Worm (Caenorhabditis elegans): Measurements from ENCODE around the gene Y47D7A.18.

ce11 chrV:4435411-4435981 lies 18.9 kb upstream of the Y47D7A.18 start, which contains the start of gene Y47D7A.13:
- TF ChIP-seq C38D4.7 (GFP tag; optimal IDR thresholded peaks at IDR 0.05) (no peak), ets-4 (tag; optimal IDR thresholded peaks at IDR 0.05) (no peak), nfya-1 (tag; optimal IDR thresholded peaks at IDR 0.05) (no peak), ceh-30 (tag; optimal IDR thresholded peaks at IDR 0.05) (no peak), unc-55 (GFP tag; optimal IDR thresholded peaks at IDR 0.05) (no peak), tbx-2 (tag; optimal IDR thresholded peaks at IDR 0.05) (no peak), ceh-19 (GFP tag; optimal IDR thresholded peaks at IDR 0.05) (no peak), F13H6.1 (tag; optimal IDR thresholded peaks at IDR 0.05) (no peak), ama-1 (optimal IDR thresholded peaks at IDR 0.05) (no peak), elt-2 (tag; optimal IDR thresholded peaks at IDR 0.05) (no peak), pros-1 (tag; optimal IDR thresholded peaks at IDR 0.05) (no peak), pqm-1 (tag; optimal IDR thresholded peaks at IDR 0.05) (no peak), hlh-8 (tag; optimal IDR thresholded peaks at IDR 0.05) (no peak)

All from whole organism, late embryonic.